Worm (Caenorhabditis elegans) whole organism, L3 larva: ENCODE results near the gene chil-27.
A peak's percentile ranks its signal among the peaks of the same experiment; 100 is the strongest.

Source experiments
- R02D3.7 ChIP-seq: fragments of 150-350 bp; optimal IDR thresholded peaks from 2 replicates; lab custom pipeline; 2014; ENCODE audit warnings: missing biosample characterization, missing genetic modification characterization
- ZK546.5 ChIP-seq: sonication (generic microtip); optimal IDR thresholded peaks from 2 replicates; lab custom pipeline; 2017; ENCODE audit warnings: missing biosample characterization, missing genetic modification characterization
- aly-2 ChIP-seq: fragments of 150-350 bp; optimal IDR thresholded peaks from 2 replicates; lab custom pipeline; 2014; ENCODE audit warnings: missing biosample characterization, missing genetic modification characterization
- ceh-16 ChIP-seq: sonication (generic microtip); optimal IDR thresholded peaks from 2 replicates; lab custom pipeline; 2017; ENCODE audit warnings: missing biosample characterization, missing genetic modification characterization
- ceh-82 ChIP-seq: fragments of 150-350 bp; optimal IDR thresholded peaks from 2 replicates; lab custom pipeline; 2014; ENCODE audit warnings: missing biosample characterization, missing genetic modification characterization
- ceh-9 ChIP-seq: sonication (generic microtip); optimal IDR thresholded peaks from 2 replicates; lab custom pipeline; 2018; ENCODE audit warnings: missing biosample characterization, missing genetic modification characterization
- daf-12 ChIP-seq: fragments of 150-350 bp; optimal IDR thresholded peaks from 2 replicates; lab custom pipeline; 2014; ENCODE audit warnings: missing biosample characterization, missing genetic modification reagents, missing genetic modification characterization
- egl-27 ChIP-seq: sonication (generic microtip); optimal IDR thresholded peaks from 4 replicates; lab custom pipeline; 2017; ENCODE audit warnings: missing biosample characterization, missing genetic modification reagents, missing genetic modification characterization
- egl-5 ChIP-seq: fragments of 150-350 bp; optimal IDR thresholded peaks from 2 replicates; lab custom pipeline; 2017; ENCODE audit warnings: missing biosample characterization, missing genetic modification reagents, missing genetic modification characterization, inconsistent platforms
- elt-1 ChIP-seq: fragments of 150-350 bp; optimal IDR thresholded peaks from 2 replicates; lab custom pipeline; 2014; ENCODE audit warnings: missing biosample characterization, missing genetic modification characterization
- elt-2 ChIP-seq: sonication (generic microtip); optimal IDR thresholded peaks from 2 replicates; lab custom pipeline; 2016; ENCODE audit warnings: missing genetic modification reagents, mild to moderate bottlenecking, missing genetic modification characterization, missing compliant biosample characterization
- elt-3 ChIP-seq, 3 experiments: fragments of 150-350 bp in 1 of 3; sonication (generic microtip) in 2 of 3; optimal IDR thresholded peaks; 2 replicates in 2 of 3; 4 replicates in 1 of 3; lab custom pipeline; 2014 to 2017; ENCODE audit warnings: missing biosample characterization in 3 of 3, missing genetic modification characterization in 3 of 3
- fkh-2 ChIP-seq: fragments of 150-350 bp; optimal IDR thresholded peaks from 2 replicates; lab custom pipeline; 2014; ENCODE audit warnings: missing biosample characterization, missing genetic modification reagents, missing genetic modification characterization
- fos-1 ChIP-seq: fragments of 150-350 bp; optimal IDR thresholded peaks from 2 replicates; lab custom pipeline; 2014; ENCODE audit warnings: missing biosample characterization, missing genetic modification characterization
- hmg-11 ChIP-seq: sonication (generic microtip); optimal IDR thresholded peaks from 2 replicates; lab custom pipeline; 2016; ENCODE audit warnings: missing genetic modification characterization, missing compliant biosample characterization
- jun-1 ChIP-seq: fragments of 150-350 bp; optimal IDR thresholded peaks from 2 replicates; lab custom pipeline; 2014; ENCODE audit warnings: missing biosample characterization, missing genetic modification reagents, missing genetic modification characterization
- lin-15B ChIP-seq: fragments of 150-350 bp; optimal IDR thresholded peaks from 2 replicates; lab custom pipeline; 2014; ENCODE audit warnings: missing biosample characterization, missing genetic modification characterization
- mml-1 ChIP-seq: fragments of 150-350 bp; sonication (generic microtip); optimal IDR thresholded peaks from 3 replicates; lab custom pipeline; 2014; ENCODE audit warnings: missing biosample characterization, missing genetic modification characterization
- nfya-1 ChIP-seq: sonication (generic microtip); optimal IDR thresholded peaks from 2 replicates; lab custom pipeline; 2017; ENCODE audit warnings: missing genetic modification characterization, mild to moderate bottlenecking, missing compliant biosample characterization, antibody characterized with exemption, moderate library complexity; ENCODE audit not compliant: insufficient read depth
- nhr-23 ChIP-seq: fragments of 150-350 bp; optimal IDR thresholded peaks from 2 replicates; lab custom pipeline; 2014; ENCODE audit warnings: missing biosample characterization, missing genetic modification reagents, missing genetic modification characterization
- nhr-237 ChIP-seq: fragments of 150-350 bp; optimal IDR thresholded peaks from 2 replicates; lab custom pipeline; 2014; ENCODE audit warnings: missing biosample characterization, missing genetic modification characterization
- nhr-25 ChIP-seq: sonication (generic microtip); optimal IDR thresholded peaks from 2 replicates; lab custom pipeline; 2017; ENCODE audit warnings: missing biosample characterization, missing genetic modification characterization
- nhr-28 ChIP-seq: fragments of 150-350 bp; optimal IDR thresholded peaks from 2 replicates; lab custom pipeline; 2014; ENCODE audit warnings: missing biosample characterization, missing genetic modification characterization
- nhr-43 ChIP-seq: sonication (generic microtip); optimal IDR thresholded peaks from 2 replicates; lab custom pipeline; 2016; ENCODE audit warnings: mild to moderate bottlenecking, missing genetic modification characterization, missing compliant biosample characterization; ENCODE audit not compliant: poor library complexity, severe bottlenecking
- nhr-67 ChIP-seq: fragments of 150-350 bp; optimal IDR thresholded peaks from 2 replicates; lab custom pipeline; 2014; ENCODE audit warnings: missing biosample characterization, missing genetic modification characterization
- nhr-76 ChIP-seq: fragments of 150-350 bp; sonication (generic microtip); optimal IDR thresholded peaks from 5 replicates; lab custom pipeline; 2014; ENCODE audit warnings: missing biosample characterization, missing genetic modification characterization
- nhr-77 ChIP-seq: fragments of 150-350 bp; optimal IDR thresholded peaks from 2 replicates; lab custom pipeline; 2014; ENCODE audit warnings: missing biosample characterization, missing genetic modification characterization
- pha-4 ChIP-seq: fragments of 150-350 bp; optimal IDR thresholded peaks from 2 replicates; lab custom pipeline; 2014; ENCODE audit warnings: missing biosample characterization, missing genetic modification reagents, missing genetic modification characterization
- pqm-1 ChIP-seq: fragments of 150-350 bp; optimal IDR thresholded peaks from 2 replicates; lab custom pipeline; 2017; ENCODE audit warnings: missing biosample characterization, missing genetic modification characterization, inconsistent platforms
- sea-2 ChIP-seq: fragments of 150-350 bp; sonication (generic microtip); optimal IDR thresholded peaks from 4 replicates; lab custom pipeline; 2014; ENCODE audit warnings: missing biosample characterization, missing genetic modification reagents, missing genetic modification characterization
- snpc-4 ChIP-seq: fragments of 150-350 bp; optimal IDR thresholded peaks from 2 replicates; lab custom pipeline; 2014; ENCODE audit warnings: missing biosample characterization, missing genetic modification characterization
- tbx-2 ChIP-seq: sonication (generic microtip); optimal IDR thresholded peaks from 2 replicates; lab custom pipeline; 2016; ENCODE audit warnings: mild to moderate bottlenecking, missing genetic modification characterization, missing compliant biosample characterization
- unc-39 ChIP-seq: sonication (generic microtip); optimal IDR thresholded peaks from 4 replicates; lab custom pipeline; 2017; ENCODE audit warnings: missing biosample characterization, missing genetic modification characterization
- unc-62 ChIP-seq: fragments of 150-350 bp; sonication (generic microtip); optimal IDR thresholded peaks from 4 replicates; lab custom pipeline; 2014; ENCODE audit warnings: missing biosample characterization, missing genetic modification reagents, missing genetic modification characterization
- zag-1 ChIP-seq: fragments of 150-350 bp; optimal IDR thresholded peaks from 2 replicates; lab custom pipeline; 2014; ENCODE audit warnings: missing biosample characterization, missing genetic modification characterization
- ztf-11 ChIP-seq: fragments of 150-350 bp; optimal IDR thresholded peaks from 2 replicates; lab custom pipeline; 2014; ENCODE audit warnings: missing biosample characterization, missing genetic modification characterization
- ztf-4 ChIP-seq: fragments of 150-350 bp; optimal IDR thresholded peaks from 2 replicates; lab custom pipeline; 2014; ENCODE audit warnings: missing biosample characterization, missing genetic modification characterization

chil-27 gene

ce11 chrII:9493242-9494058 is 15.8 kb downstream of the chil-27 start:
- TF ChIP-seq ZK546.5 (tag; lab: Kevin White, UChicago) (no peak), mml-1 (tag; lab: Kevin White, UChicago) (peak; percentile 24), elt-3 (tag; optimal IDR thresholded peaks at IDR 0.05; lab: Kevin White, UChicago) (no peak), elt-2 (tag; lab: Kevin White, UChicago) (no peak), lin-15B (no peak), nhr-43 (tag; lab: Kevin White, UChicago) (peak; percentile 42), ceh-82 (no peak), nhr-67 (tag; lab: Kevin White, UChicago) (no peak), jun-1 (tag; lab: Kevin White, UChicago) (no peak), R02D3.7 (tag; lab: Kevin White, UChicago) (no peak), nhr-23 (tag; lab: Kevin White, UChicago) (no peak), nhr-77 (tag; lab: Kevin White, UChicago) (no peak), sea-2 (GFP tag; lab: Kevin White, UChicago) (no peak), ztf-11 (no peak), pqm-1 (no peak), fkh-2 (tag; lab: Kevin White, UChicago) (no peak)

- TF ChIP-seq nfya-1 (peak; percentile 27), egl-5 (no peak)
These were observed 19.6 kb downstream of the chil-27 start for ce11 chrII:9497309-9497708.

ce11 chrII:9498589-9498988 is 20.9 kb downstream of the chil-27 start:
- TF ChIP-seq egl-5 (no peak), nhr-28 (no peak), aly-2 (no peak), hmg-11 (tag; lab: Kevin White, UChicago) (no peak), elt-2 (tag; lab: Kevin White, UChicago) (peak; percentile 79), unc-39 (no peak), pqm-1 (peak; percentile 42), unc-62 (GFP tag; lab: Kevin White, UChicago) (no peak), snpc-4 (no peak), daf-12 (tag; lab: Kevin White, UChicago) (no peak), zag-1 (no peak)

- TF ChIP-seq nhr-76 (tag; lab: Kevin White, UChicago) (no peak), egl-5 (no peak), pqm-1 (peak; percentile 99), nhr-23 (tag; lab: Kevin White, UChicago) (no peak), jun-1 (tag; lab: Kevin White, UChicago) (peak; percentile 60), nhr-28 (no peak), elt-2 (tag; lab: Kevin White, UChicago) (peak; percentile 99), nfya-1 (no peak), tbx-2 (tag; lab: Kevin White, UChicago) (no peak), ZK546.5 (tag; lab: Kevin White, UChicago) (no peak), daf-12 (tag; lab: Kevin White, UChicago) (no peak), pha-4 (tag; lab: Kevin White, UChicago) (peak; percentile 76), fkh-2 (tag; lab: Kevin White, UChicago) (no peak)
These were observed 23.3 kb downstream of the chil-27 start for ce11 chrII:9500926-9501325.

DNA sequence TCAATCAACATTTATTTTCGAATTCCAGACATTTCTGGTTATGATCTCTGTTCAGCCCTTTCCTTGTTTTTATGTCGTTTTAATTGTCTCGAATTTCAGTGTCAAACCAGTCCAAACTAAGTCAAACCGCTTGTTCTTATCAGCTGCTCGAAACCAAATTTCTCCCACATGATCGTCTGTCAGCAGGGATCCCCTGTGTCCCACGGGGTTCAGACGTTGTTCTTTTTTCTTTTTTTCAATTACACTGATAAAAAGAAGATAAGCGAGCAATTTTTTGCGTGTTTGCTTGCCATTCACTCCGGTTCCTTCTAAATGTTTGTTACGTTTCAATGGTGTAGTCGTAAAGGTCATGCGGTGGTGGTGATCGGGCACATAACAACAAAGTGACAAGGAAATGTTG is 24.3 kb downstream of the chil-27 start:
- TF ChIP-seq ceh-9 (tag; lab: Kevin White, UChicago): no peak
- no peak for TF ChIP-seq mml-1 (tag; lab: Kevin White, UChicago)
- TF ChIP-seq elt-2 (tag; lab: Kevin White, UChicago): peak; percentile 98
- TF ChIP-seq nhr-25 (tag; lab: Kevin White, UChicago): no peak
- no peak for TF ChIP-seq nhr-43 (tag; lab: Kevin White, UChicago)
- TF ChIP-seq egl-5: no peak
- TF ChIP-seq elt-1: no peak
- TF ChIP-seq pqm-1: peak; percentile 78
- no peak for TF ChIP-seq ceh-82
- TF ChIP-seq ceh-16 (tag; lab: Kevin White, UChicago): no peak
- TF ChIP-seq zag-1: no peak
- no peak for TF ChIP-seq nhr-76 (tag; lab: Kevin White, UChicago)
- no peak for TF ChIP-seq fos-1 (tag; lab: Kevin White, UChicago)
- no peak for TF ChIP-seq nhr-237 (tag; lab: Kevin White, UChicago)
- no peak for TF ChIP-seq ztf-4 (tag; lab: Kevin White, UChicago)
- TF ChIP-seq nhr-67 (tag; lab: Kevin White, UChicago): no peak
- TF ChIP-seq pha-4 (tag; lab: Kevin White, UChicago): peak; percentile 68
- no peak for TF ChIP-seq aly-2
- no peak for TF ChIP-seq egl-27 (tag; lab: Kevin White, UChicago)
- TF ChIP-seq jun-1 (tag; lab: Kevin White, UChicago): peak; percentile 78
- TF ChIP-seq nfya-1: no peak
